Worm (Caenorhabditis elegans) whole organism, mixed stage, embryonic: ENCODE results near the gene Y47D7A.3.

Experiments
- M03D4.4 ChIP-seq: sonication (generic microtip); optimal IDR thresholded peaks from 2 replicates; lab custom pipeline; 2017; ENCODE audit warnings: mild to moderate bottlenecking, missing genetic modification characterization, missing compliant biosample characterization
- blmp-1 ChIP-seq: fragments of 150-350 bp; optimal IDR thresholded peaks from 2 replicates; lab custom pipeline; 2014; ENCODE audit warnings: missing biosample characterization, missing genetic modification characterization
- ceh-39 ChIP-seq: fragments of 150-350 bp; optimal IDR thresholded peaks from 2 replicates; lab custom pipeline; 2014; ENCODE audit warnings: missing biosample characterization, missing genetic modification characterization
- ceh-43 ChIP-seq: fragments of 200-800 bp; sonication (Bioruptor generic); optimal IDR thresholded peaks from 2 replicates; lab custom pipeline; 2018; ENCODE audit warnings: mild to moderate bottlenecking, missing genetic modification characterization, moderate library complexity, missing compliant biosample characterization
- ceh-83 ChIP-seq: fragments of 200-800 bp; sonication (Bioruptor generic); optimal IDR thresholded peaks from 2 replicates; lab custom pipeline; 2018; ENCODE audit warnings: mild to moderate bottlenecking, missing genetic modification characterization, missing compliant biosample characterization
- ces-1 ChIP-seq: fragments of 150-350 bp; optimal IDR thresholded peaks from 2 replicates; lab custom pipeline; 2014; ENCODE audit warnings: missing biosample characterization, missing genetic modification reagents, missing genetic modification characterization
- cnd-1 ChIP-seq: fragments of 200-800 bp; sonication (Bioruptor generic); optimal IDR thresholded peaks from 2 replicates; lab custom pipeline; 2018; ENCODE audit warnings: mild to moderate bottlenecking, missing genetic modification characterization, missing compliant biosample characterization
- drap-1 ChIP-seq: fragments of 200-800 bp; sonication (Bioruptor generic); optimal IDR thresholded peaks from 3 replicates; lab custom pipeline; 2018; ENCODE audit warnings: mild to moderate bottlenecking, missing genetic modification characterization, missing compliant biosample characterization
- elt-1 ChIP-seq: sonication (generic microtip); optimal IDR thresholded peaks from 2 replicates; lab custom pipeline; 2017; ENCODE audit warnings: missing genetic modification characterization, mild to moderate bottlenecking, missing compliant biosample characterization, antibody characterized with exemption, moderate library complexity, borderline replicate concordance; ENCODE audit not compliant: insufficient read depth
- elt-3 ChIP-seq: fragments of 150-350 bp; optimal IDR thresholded peaks from 2 replicates; lab custom pipeline; 2014; ENCODE audit warnings: missing biosample characterization, missing genetic modification characterization
- flh-1 ChIP-seq: fragments of 200-800 bp; sonication (Bioruptor generic); optimal IDR thresholded peaks from 2 replicates; lab custom pipeline; 2018; ENCODE audit warnings: mild to moderate bottlenecking, missing genetic modification characterization, moderate library complexity, missing compliant biosample characterization
- ham-2 ChIP-seq: fragments of 200-800 bp; sonication (Bioruptor generic); optimal IDR thresholded peaks from 2 replicates; lab custom pipeline; 2018; ENCODE audit warnings: mild to moderate bottlenecking, missing genetic modification characterization, missing compliant biosample characterization
- hlh-1 ChIP-seq: fragments of 150-350 bp; optimal IDR thresholded peaks from 2 replicates; lab custom pipeline; 2014; ENCODE audit warnings: missing biosample characterization, missing genetic modification reagents, missing genetic modification characterization
- lin-13 ChIP-seq: fragments of 150-350 bp; optimal IDR thresholded peaks from 2 replicates; lab custom pipeline; 2014; ENCODE audit warnings: missing biosample characterization, missing genetic modification characterization
- lin-32 ChIP-seq: fragments of 200-800 bp; sonication (Bioruptor generic); optimal IDR thresholded peaks from 2 replicates; lab custom pipeline; 2018; ENCODE audit warnings: mild to moderate bottlenecking, missing genetic modification characterization, missing compliant biosample characterization
- lsy-2 ChIP-seq: fragments of 150-350 bp; optimal IDR thresholded peaks from 2 replicates; lab custom pipeline; 2014; ENCODE audit warnings: missing biosample characterization, missing genetic modification characterization
- mls-2 ChIP-seq: sonication (generic microtip); optimal IDR thresholded peaks from 2 replicates; lab custom pipeline; 2016; ENCODE audit warnings: mild to moderate bottlenecking, missing genetic modification characterization, moderate library complexity, missing compliant biosample characterization
- nhr-12 ChIP-seq: fragments of 150-350 bp; optimal IDR thresholded peaks from 2 replicates; lab custom pipeline; 2014; ENCODE audit warnings: missing biosample characterization, missing genetic modification characterization
- nhr-2 ChIP-seq: fragments of 150-350 bp; optimal IDR thresholded peaks from 2 replicates; lab custom pipeline; 2014; ENCODE audit warnings: missing biosample characterization, missing genetic modification characterization
- nhr-237 ChIP-seq: fragments of 150-350 bp; optimal IDR thresholded peaks from 2 replicates; lab custom pipeline; 2014; ENCODE audit warnings: missing biosample characterization, missing genetic modification characterization
- nhr-28 ChIP-seq: fragments of 150-350 bp; optimal IDR thresholded peaks from 2 replicates; lab custom pipeline; 2014; ENCODE audit warnings: missing biosample characterization, missing genetic modification characterization
- nhr-76 ChIP-seq: sonication (generic microtip); optimal IDR thresholded peaks from 2 replicates; lab custom pipeline; 2017; ENCODE audit warnings: missing biosample characterization, missing genetic modification characterization
- pha-4 ChIP-seq: fragments of 150-350 bp; optimal IDR thresholded peaks from 2 replicates; lab custom pipeline; 2018; ENCODE audit warnings: missing biosample characterization, missing genetic modification reagents, missing genetic modification characterization
- sem-2 ChIP-seq: fragments of 200-800 bp; sonication (Bioruptor generic); optimal IDR thresholded peaks from 2 replicates; lab custom pipeline; 2018; ENCODE audit warnings: mild to moderate bottlenecking, missing genetic modification characterization, missing compliant biosample characterization
- snpc-4 ChIP-seq: fragments of 150-350 bp; optimal IDR thresholded peaks from 2 replicates; lab custom pipeline; 2014; ENCODE audit warnings: missing biosample characterization, missing genetic modification characterization
- sptf-1 ChIP-seq: sonication (generic microtip); optimal IDR thresholded peaks from 2 replicates; lab custom pipeline; 2017; ENCODE audit warnings: mild to moderate bottlenecking, missing genetic modification characterization, moderate library complexity, missing compliant biosample characterization
- unc-120 ChIP-seq: sonication (generic microtip); optimal IDR thresholded peaks from 2 replicates; lab custom pipeline; 2017; ENCODE audit warnings: missing genetic modification characterization, missing compliant biosample characterization; ENCODE audit not compliant: poor library complexity, severe bottlenecking
- unc-39 ChIP-seq: fragments of 150-350 bp; optimal IDR thresholded peaks from 2 replicates; lab custom pipeline; 2014; ENCODE audit warnings: missing biosample characterization, missing genetic modification characterization
- unc-62 ChIP-seq: fragments of 150-350 bp; optimal IDR thresholded peaks from 2 replicates; lab custom pipeline; 2014; ENCODE audit warnings: missing biosample characterization, missing genetic modification reagents, missing genetic modification characterization
- zip-8 ChIP-seq: fragments of 150-350 bp; optimal IDR thresholded peaks from 2 replicates; lab custom pipeline; 2014; ENCODE audit warnings: missing biosample characterization, missing genetic modification characterization
- ztf-11 ChIP-seq: fragments of 150-350 bp; optimal IDR thresholded peaks from 2 replicates; lab custom pipeline; 2014; ENCODE audit warnings: missing biosample characterization, missing genetic modification characterization

Gene Y47D7A.3

ce11 chrV:4414613-4415071, 3.9 kb downstream of the Y47D7A.3 start, which contains the start of gene grl-5:
Gene grl-5 (minus strand): TSS chrV:4414663.
- TF ChIP-seq elt-3 (tag; lab: Kevin White, UChicago) (no peak), zip-8 (tag; lab: Kevin White, UChicago) (peak; percentile 48), ces-1 (GFP tag; lab: Kevin White, UChicago) (no peak)

- no peak for TF ChIP-seq elt-3 (tag; lab: Kevin White, UChicago)
- no peak for TF ChIP-seq lsy-2 (tag; lab: Kevin White, UChicago)
- TF ChIP-seq flh-1 (GFP tag; lab: Kevin White, UChicago): no peak
- TF ChIP-seq hlh-1: no peak
- TF ChIP-seq nhr-28 (tag; lab: Kevin White, UChicago): no peak
- no peak for TF ChIP-seq ceh-83 (GFP tag; lab: Kevin White, UChicago)
- TF ChIP-seq blmp-1 (tag; lab: Kevin White, UChicago): no peak
- TF ChIP-seq ceh-43 (GFP tag; lab: Kevin White, UChicago): no peak
- TF ChIP-seq drap-1: no peak
- TF ChIP-seq nhr-237 (tag; lab: Kevin White, UChicago): no peak
- TF ChIP-seq M03D4.4 (tag; lab: Kevin White, UChicago): no peak
- no peak for TF ChIP-seq unc-39 (tag; lab: Kevin White, UChicago)
- TF ChIP-seq zip-8 (tag; lab: Kevin White, UChicago): no peak
- no peak for TF ChIP-seq ces-1 (GFP tag; lab: Kevin White, UChicago)
- no peak for TF ChIP-seq sem-2 (GFP tag; lab: Kevin White, UChicago)
- no peak for TF ChIP-seq snpc-4 (tag; lab: Kevin White, UChicago)
Observed at ce11 chrV:4416710-4417109, 6.0 kb downstream of the Y47D7A.3 start, which contains the start of gene Y47D7A.18. Gene Y47D7A.18 (minus strand): TSS chrV:4416810.

ce11 chrV:4418116-4418515, 7.4 kb downstream of the Y47D7A.3 start, which contains the start of gene Y47D7A.6:
Gene Y47D7A.6 (minus strand): TSS chrV:4418216.
- no peak for TF ChIP-seq unc-62
- no peak for TF ChIP-seq elt-3 (tag; lab: Kevin White, UChicago)
- no peak for TF ChIP-seq ham-2 (GFP tag; lab: Kevin White, UChicago)
- TF ChIP-seq nhr-76: no peak
- TF ChIP-seq ceh-43 (GFP tag; lab: Kevin White, UChicago): no peak
- no peak for TF ChIP-seq sptf-1 (tag; lab: Kevin White, UChicago)
- no peak for TF ChIP-seq ceh-83 (GFP tag; lab: Kevin White, UChicago)
- TF ChIP-seq ceh-39 (tag; lab: Kevin White, UChicago): no peak
- TF ChIP-seq mls-2 (tag; lab: Kevin White, UChicago): no peak
- TF ChIP-seq elt-1 (tag; lab: Kevin White, UChicago): no peak
- no peak for TF ChIP-seq flh-1 (GFP tag; lab: Kevin White, UChicago)
- no peak for TF ChIP-seq unc-120 (tag; lab: Kevin White, UChicago)
- TF ChIP-seq, all 35 proteins: peak for 0

ce11 chrV:4419767-4420322, 9.1 kb downstream of the Y47D7A.3 start, which contains the start of the genes Y47D7A.7 and Y47D7A.2:
Gene Y47D7A.7 (minus strand): TSS chrV:4419867.
Gene Y47D7A.2 (plus strand): TSS chrV:4420272.
- TF ChIP-seq blmp-1 (tag; lab: Kevin White, UChicago): no peak
- no peak for TF ChIP-seq sptf-1 (tag; lab: Kevin White, UChicago)
- no peak for TF ChIP-seq ceh-43 (GFP tag; lab: Kevin White, UChicago)
- no peak for TF ChIP-seq lin-32 (GFP tag; lab: Kevin White, UChicago)
- TF ChIP-seq pha-4 (tag; lab: Kevin White, UChicago): no peak
- no peak for TF ChIP-seq cnd-1 (tag; lab: Kevin White, UChicago)
- no peak for TF ChIP-seq nhr-28 (tag; lab: Kevin White, UChicago)

ce11 chrV:4421475-4421874, 10.7 kb downstream of the Y47D7A.3 start, which contains the start of gene skr-14:
Gene skr-14 (minus strand): TSS chrV:4421575.
- TF ChIP-seq lin-32 (GFP tag; lab: Kevin White, UChicago): no peak
- no peak for TF ChIP-seq lin-13
- TF ChIP-seq nhr-12: no peak
- TF ChIP-seq ztf-11 (tag; lab: Kevin White, UChicago): no peak
- no peak for TF ChIP-seq elt-1 (tag; lab: Kevin White, UChicago)
- no peak for TF ChIP-seq ceh-83 (GFP tag; lab: Kevin White, UChicago)
- no peak for TF ChIP-seq ces-1 (GFP tag; lab: Kevin White, UChicago)
- no peak for TF ChIP-seq nhr-2 (tag; lab: Kevin White, UChicago)
- TF ChIP-seq ceh-39 (tag; lab: Kevin White, UChicago): no peak
- no peak for TF ChIP-seq M03D4.4 (tag; lab: Kevin White, UChicago)
- no peak for TF ChIP-seq pha-4 (tag; lab: Kevin White, UChicago)
- no peak for TF ChIP-seq nhr-237 (tag; lab: Kevin White, UChicago)
